Worm (Caenorhabditis elegans): ENCODE data around the gene fbxa-7.

DNA sequence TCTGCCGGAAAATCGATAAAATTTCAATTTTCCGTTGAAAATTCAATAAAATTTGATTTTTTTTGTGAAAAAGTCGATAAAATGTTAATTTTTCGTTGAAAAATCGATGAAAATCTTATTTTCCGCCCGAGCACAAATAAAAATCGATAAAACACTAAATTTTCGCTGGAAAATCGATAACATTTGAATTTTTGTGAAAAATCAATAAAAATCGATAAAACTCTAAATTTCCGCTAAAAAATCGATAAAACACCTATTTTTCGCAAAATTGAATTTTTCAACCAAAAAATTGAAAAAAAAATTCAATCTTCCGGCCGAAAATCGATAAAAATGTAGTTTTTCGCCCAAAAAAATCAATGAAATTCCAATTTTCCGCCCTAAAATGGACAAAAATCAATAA lies 46.1 kb downstream of the fbxa-7 start:
- TF ChIP-seq attf-5 (GFP tag; optimal IDR thresholded peaks at IDR 0.05) (no peak), Y95B8A.8 (GFP tag; IDR thresholded peaks at IDR 0.05) (no peak), unc-62 (GFP tag; optimal IDR thresholded peaks at IDR 0.05) (no peak), F23B12.7 (tag; optimal IDR thresholded peaks at IDR 0.05; ENCODE audit: insufficient read depth) (no peak), tbx-9 (tag; optimal IDR thresholded peaks at IDR 0.05; ENCODE audit: borderline replicate concordance) (no peak), ztf-6 (GFP tag; IDR thresholded peaks at IDR 0.05) (no peak), dpff-1 (tag; optimal IDR thresholded peaks at IDR 0.05) (no peak)
